Worm (Caenorhabditis elegans) whole organism, L1 larva: Measurements from ENCODE around the gene R02F2.10.

ENCODE experiments used
- C34B4.2 ChIP-seq: sonication (generic microtip); optimal IDR thresholded peaks from 2 replicates; lab custom pipeline; 2017; ENCODE audit warnings: mild to moderate bottlenecking, missing genetic modification characterization, missing compliant biosample characterization
- ama-1 ChIP-seq: fragments of 150-350 bp; optimal IDR thresholded peaks from 2 replicates; lab custom pipeline; 2014
- blmp-1 ChIP-seq: fragments of 150-350 bp; optimal IDR thresholded peaks from 2 replicates; lab custom pipeline; 2014; ENCODE audit warnings: missing biosample characterization, missing genetic modification characterization
- ceh-82 ChIP-seq, 3 experiments: fragments of 150-350 bp in 1 of 3; sonication (generic microtip) in 2 of 3; optimal IDR thresholded peaks; 2 replicates each; lab custom pipeline; 2014 to 2017; ENCODE audit warnings: missing biosample characterization in 3 of 3, missing genetic modification characterization in 3 of 3
- dpl-1 ChIP-seq, 3 experiments: fragments of 150-350 bp in 2 of 3; sonication (generic microtip) in 1 of 3; optimal IDR thresholded peaks; 2 replicates each; lab custom pipeline; 2014 to 2017; ENCODE audit warnings: missing biosample characterization in 3 of 3, missing genetic modification characterization in 3 of 3, missing genetic modification reagents in 3 of 3
- dsc-1 ChIP-seq: sonication (generic microtip); optimal IDR thresholded peaks from 2 replicates; lab custom pipeline; 2016; ENCODE audit warnings: mild to moderate bottlenecking, missing genetic modification characterization, missing compliant biosample characterization
- efl-1 ChIP-seq, 4 experiments: fragments of 150-350 bp; optimal IDR thresholded peaks in 3 of 4; peaks in 1 of 4; 1 replicate in 1 of 4; 2 replicates in 3 of 4; lab custom pipeline; 2014; ENCODE audit warnings: missing biosample characterization in 2 of 4, missing genetic modification characterization in 2 of 4, missing genetic modification reagents in 2 of 4
- efl-3 ChIP-seq: fragments of 200-800 bp; sonication (Bioruptor generic); optimal IDR thresholded peaks from 2 replicates; lab custom pipeline; 2018; ENCODE audit warnings: mild to moderate bottlenecking, missing genetic modification characterization, missing compliant biosample characterization
- egl-27 ChIP-seq, 2 experiments: fragments of 150-350 bp in 1 of 2; sonication (generic microtip); optimal IDR thresholded peaks; 3 replicates each; lab custom pipeline; 2017 to 2018; ENCODE audit warnings: missing biosample characterization in 2 of 2, missing genetic modification characterization in 2 of 2, missing genetic modification reagents in 2 of 2
- elt-2 ChIP-seq: sonication (generic microtip); optimal IDR thresholded peaks from 2 replicates; lab custom pipeline; 2016; ENCODE audit warnings: missing genetic modification characterization, mild to moderate bottlenecking, inconsistent platforms, missing compliant biosample characterization, missing genetic modification reagents
- elt-3 ChIP-seq, 6 experiments: fragments of 150-350 bp in 1 of 6; sonication (generic microtip); optimal IDR thresholded peaks; 2 replicates each; lab custom pipeline; 2017 to 2018; ENCODE audit warnings: missing biosample characterization in 6 of 6, missing genetic modification characterization in 6 of 6, inconsistent platforms in 1 of 6
- fkh-4 ChIP-seq: sonication (generic microtip); optimal IDR thresholded peaks from 2 replicates; lab custom pipeline; 2016; ENCODE audit warnings: missing compliant biosample characterization, missing genetic modification characterization, borderline replicate concordance
- fkh-8 ChIP-seq: sonication (generic microtip); optimal IDR thresholded peaks from 2 replicates; lab custom pipeline; 2016; ENCODE audit warnings: mild to moderate bottlenecking, missing genetic modification characterization, missing compliant biosample characterization
- hlh-17 ChIP-seq: fragments of 200-800 bp; sonication (Bioruptor generic); optimal IDR thresholded peaks from 2 replicates; lab custom pipeline; 2018; ENCODE audit warnings: missing genetic modification characterization, mild to moderate bottlenecking, missing compliant biosample characterization, moderate library complexity, borderline replicate concordance
- hlh-4 ChIP-seq: sonication (generic microtip); optimal IDR thresholded peaks from 2 replicates; lab custom pipeline; 2016; ENCODE audit warnings: mild to moderate bottlenecking, missing genetic modification characterization, missing compliant biosample characterization
- irx-1 ChIP-seq: sonication (generic microtip); optimal IDR thresholded peaks from 2 replicates; lab custom pipeline; 2016; ENCODE audit warnings: missing genetic modification characterization, missing compliant biosample characterization
- isw-1 ChIP-seq: fragments of 200-800 bp; sonication (Bioruptor generic); IDR thresholded peaks from 2 replicates; pipeline ENCODE4 v1.3.6; 2022; ENCODE audit warnings: missing genetic modification characterization, missing compliant biosample characterization
- jun-1 ChIP-seq: fragments of 150-350 bp; optimal IDR thresholded peaks from 2 replicates; lab custom pipeline; 2014; ENCODE audit warnings: missing biosample characterization, missing genetic modification reagents, missing genetic modification characterization
- lin-13 ChIP-seq: fragments of 150-350 bp; optimal IDR thresholded peaks from 2 replicates; lab custom pipeline; 2014; ENCODE audit warnings: missing biosample characterization, missing genetic modification reagents, missing genetic modification characterization
- lin-14 ChIP-seq: fragments of 200-800 bp; sonication (Bioruptor generic); optimal IDR thresholded peaks from 2 replicates; lab custom pipeline; 2018; ENCODE audit warnings: mild to moderate bottlenecking, missing genetic modification characterization, moderate library complexity, missing compliant biosample characterization
- lin-15B ChIP-seq: fragments of 150-350 bp; sonication (generic microtip); optimal IDR thresholded peaks from 3 replicates; lab custom pipeline; 2014; ENCODE audit warnings: missing biosample characterization, missing genetic modification characterization
- lin-35 ChIP-seq, 2 experiments: fragments of 150-350 bp; optimal IDR thresholded peaks; 2 replicates each; lab custom pipeline; 2014; ENCODE audit warnings: missing biosample characterization in 2 of 2, missing genetic modification characterization in 2 of 2, missing genetic modification reagents in 2 of 2
- lir-3 ChIP-seq: sonication (generic microtip); optimal IDR thresholded peaks from 2 replicates; lab custom pipeline; 2016; ENCODE audit warnings: mild to moderate bottlenecking, missing genetic modification characterization, moderate library complexity, missing compliant biosample characterization; ENCODE audit not compliant: poor library complexity
- lsy-2 ChIP-seq, 2 experiments: fragments of 150-350 bp; optimal IDR thresholded peaks; 2 replicates each; lab custom pipeline; 2014; ENCODE audit warnings: missing biosample characterization in 2 of 2, missing genetic modification characterization in 2 of 2
- mdl-1 ChIP-seq, 2 experiments: fragments of 150-350 bp; optimal IDR thresholded peaks; 2 replicates each; lab custom pipeline; 2014 to 2017; ENCODE audit warnings: missing biosample characterization in 2 of 2, missing genetic modification characterization in 2 of 2, inconsistent platforms in 1 of 2
- mef-2 ChIP-seq: fragments of 150-350 bp; optimal IDR thresholded peaks from 2 replicates; lab custom pipeline; 2014; ENCODE audit warnings: missing biosample characterization, missing genetic modification characterization
- mep-1 ChIP-seq: fragments of 150-350 bp; optimal IDR thresholded peaks from 2 replicates; lab custom pipeline; 2014; ENCODE audit warnings: missing biosample characterization, missing genetic modification characterization
- nhr-19 ChIP-seq: fragments of 200-800 bp; sonication (Bioruptor generic); conservative IDR thresholded peaks from 2 replicates; pipeline ENCODE4 v1.3.6; 2022; ENCODE audit warnings: missing genetic modification characterization, missing compliant biosample characterization
- nhr-20 ChIP-seq: sonication (generic microtip); optimal IDR thresholded peaks from 2 replicates; lab custom pipeline; 2016; ENCODE audit warnings: mild to moderate bottlenecking, missing genetic modification characterization, missing compliant biosample characterization
- nhr-28 ChIP-seq: fragments of 150-350 bp; optimal IDR thresholded peaks from 2 replicates; lab custom pipeline; 2014; ENCODE audit warnings: missing biosample characterization, missing genetic modification characterization
- nhr-71 ChIP-seq: sonication (generic microtip); optimal IDR thresholded peaks from 2 replicates; lab custom pipeline; 2016; ENCODE audit warnings: mild to moderate bottlenecking, missing genetic modification characterization, moderate library complexity, missing compliant biosample characterization
- nhr-85 ChIP-seq: sonication (generic microtip); peaks from one replicate; lab custom pipeline; 2016; ENCODE audit warnings: missing genetic modification characterization, inconsistent platforms, missing compliant biosample characterization
- nhr-90 ChIP-seq: sonication (generic microtip); optimal IDR thresholded peaks from 2 replicates; lab custom pipeline; 2016; ENCODE audit warnings: mild to moderate bottlenecking, missing genetic modification characterization, missing compliant biosample characterization; ENCODE audit not compliant: poor library complexity
- pag-3 ChIP-seq: sonication (generic microtip); optimal IDR thresholded peaks from 2 replicates; lab custom pipeline; 2017; ENCODE audit warnings: missing genetic modification characterization, mild to moderate bottlenecking, missing compliant biosample characterization, antibody characterized with exemption, borderline replicate concordance; ENCODE audit not compliant: insufficient read depth
- pax-3 ChIP-seq: fragments of 200-800 bp; sonication (Bioruptor generic); optimal IDR thresholded peaks from 2 replicates; lab custom pipeline; 2018; ENCODE audit warnings: mild to moderate bottlenecking, missing genetic modification characterization, moderate library complexity, missing compliant biosample characterization
- rnt-1 ChIP-seq: sonication (generic microtip); optimal IDR thresholded peaks from 2 replicates; lab custom pipeline; 2016; ENCODE audit warnings: mild to moderate bottlenecking, missing genetic modification characterization, moderate library complexity, missing compliant biosample characterization
- skn-1 ChIP-seq: fragments of 150-350 bp; optimal IDR thresholded peaks from 2 replicates; lab custom pipeline; 2014; ENCODE audit warnings: missing biosample characterization, missing genetic modification characterization
- snpc-4 ChIP-seq: fragments of 150-350 bp; optimal IDR thresholded peaks from 2 replicates; lab custom pipeline; 2014; ENCODE audit warnings: missing biosample characterization, missing genetic modification characterization
- snu-23 ChIP-seq: sonication (generic microtip); optimal IDR thresholded peaks from 2 replicates; lab custom pipeline; 2016; ENCODE audit warnings: missing genetic modification characterization, missing compliant biosample characterization
- sup-37 ChIP-seq: fragments of 200-800 bp; sonication (Bioruptor generic); optimal IDR thresholded peaks from 2 replicates; lab custom pipeline; 2018; ENCODE audit warnings: mild to moderate bottlenecking, missing genetic modification characterization, missing compliant biosample characterization
- swsn-7 ChIP-seq: sonication (generic microtip); optimal IDR thresholded peaks from 2 replicates; lab custom pipeline; 2016; ENCODE audit warnings: missing genetic modification characterization, missing compliant biosample characterization
- tbx-2 ChIP-seq: sonication (generic microtip); optimal IDR thresholded peaks from 2 replicates; lab custom pipeline; 2016; ENCODE audit warnings: missing genetic modification characterization, missing compliant biosample characterization
- tlp-1 ChIP-seq: fragments of 150-350 bp; optimal IDR thresholded peaks from 2 replicates; lab custom pipeline; 2014; ENCODE audit warnings: missing biosample characterization, missing genetic modification characterization
- unc-30 ChIP-seq: sonication (generic microtip); optimal IDR thresholded peaks from 2 replicates; lab custom pipeline; 2017; ENCODE audit warnings: missing biosample characterization, missing genetic modification characterization
- xbp-1 ChIP-seq: sonication (generic microtip); optimal IDR thresholded peaks from 2 replicates; lab custom pipeline; 2016; ENCODE audit warnings: missing genetic modification characterization, missing compliant biosample characterization
- zag-1 ChIP-seq: fragments of 150-350 bp; optimal IDR thresholded peaks from 2 replicates; lab custom pipeline; 2014; ENCODE audit warnings: missing biosample characterization, missing genetic modification characterization

Gene R02F2.10

ce11 chrIII:5502915-5503575, 24.9 kb downstream of the R02F2.10 start:
- TF ChIP-seq hlh-17 (no peak), nhr-71 (peak; percentile 68), efl-3 (no peak), C34B4.2 (tag; lab: Kevin White, UChicago) (no peak), snu-23 (GFP tag; lab: Kevin White, UChicago) (peak; percentile 65), dpl-1 (GFP tag; optimal IDR thresholded peaks at IDR 0.05; lab: Kevin White, UChicago) (peak; percentile 14 to 43 (median 33)), ama-1 (peak; percentile 81), egl-27 (tag; optimal IDR thresholded peaks at IDR 0.05; lab: Kevin White, UChicago) (peak in 1 of 2 experiments; percentile 20), ceh-82 (tag; optimal IDR thresholded peaks at IDR 0.05; lab: Kevin White, UChicago) (peak in 2 of 3 experiments; percentile 55 to 56), isw-1 (no peak; the same call in 1 of the 2 replicates), fkh-8 (tag; lab: Kevin White, UChicago) (peak; percentile 40), efl-1 (optimal IDR thresholded peaks at IDR 0.05; lab: Kevin White, UChicago) (peak; percentile 49 to 58), efl-1 (GFP tag; optimal IDR thresholded peaks at IDR 0.05 in 1 of 2; lab: Kevin White, UChicago) (peak; percentile 7 to 77), elt-2 (peak; percentile 87), hlh-4 (no peak), unc-30 (tag; lab: Kevin White, UChicago) (no peak), nhr-90 (tag; lab: Kevin White, UChicago) (peak; percentile 58), blmp-1 (peak; percentile 72), mep-1 (tag; lab: Kevin White, UChicago) (peak; percentile 57), swsn-7 (tag; lab: Kevin White, UChicago) (peak; percentile 42), snpc-4 (peak; percentile 35), sup-37 (no peak), lin-13 (GFP tag; lab: Kevin White, UChicago) (peak; percentile 44), xbp-1 (peak; percentile 25), fkh-4 (tag; lab: Kevin White, UChicago) (no peak), pag-3 (peak; percentile 38), rnt-1 (peak; percentile 40), pax-3 (tag; lab: Kevin White, UChicago) (peak; percentile 43), zag-1 (tag; lab: Kevin White, UChicago) (peak; percentile 45), dsc-1 (tag; lab: Kevin White, UChicago) (peak; percentile 38), jun-1 (tag; lab: Kevin White, UChicago) (peak; percentile 17), elt-3 (tag; optimal IDR thresholded peaks at IDR 0.05; lab: Kevin White, UChicago) (peak in 3 of 6 experiments; percentile 13 to 67 (median 52)), lin-35 (GFP tag; optimal IDR thresholded peaks at IDR 0.05; lab: Kevin White, UChicago) (peak; percentile 30 to 64), nhr-85 (tag; lab: Kevin White, UChicago) (peak; percentile 82), irx-1 (tag; lab: Kevin White, UChicago) (peak; percentile 27), tbx-2 (peak; percentile 37), nhr-28 (no peak), mef-2 (no peak), skn-1 (peak; percentile 51), lir-3 (tag; lab: Kevin White, UChicago) (peak; percentile 4), lsy-2 (tag; optimal IDR thresholded peaks at IDR 0.05; lab: Kevin White, UChicago) (peak; percentile 10 to 61), lin-14 (peak; percentile 86), nhr-19 (GFP tag; lab: Robert Waterston, UW) (peak; percentile 6), tlp-1 (tag; lab: Kevin White, UChicago) (no peak), nhr-20 (tag; lab: Kevin White, UChicago) (peak; percentile 64), mdl-1 (tag; optimal IDR thresholded peaks at IDR 0.05; lab: Kevin White, UChicago) (peak in 1 of 2 experiments; percentile 25), lin-15B (tag; lab: Kevin White, UChicago) (peak; percentile 6)
- TF ChIP-seq, all 84 proteins: peak for 35
